Fruit fly (Drosophila melanogaster): ENCODE measurements around the gene nerfin-2.

The nerfin-2 gene

dm6 chr3R:10097531-10098295 is 26.8 kb downstream of the nerfin-2 start:
- TF ChIP-seq pan (optimal IDR thresholded peaks at IDR 0.05) (no peak), Dll (optimal IDR thresholded peaks at IDR 0.05) (no peak), usp (GFP tag; optimal IDR thresholded peaks at IDR 0.05) (no peak), EcR (GFP tag; optimal IDR thresholded peaks at IDR 0.05) (no peak), psq (optimal IDR thresholded peaks at IDR 0.05) (no peak), CG8478 (optimal IDR thresholded peaks at IDR 0.05) (no peak)

DNA sequence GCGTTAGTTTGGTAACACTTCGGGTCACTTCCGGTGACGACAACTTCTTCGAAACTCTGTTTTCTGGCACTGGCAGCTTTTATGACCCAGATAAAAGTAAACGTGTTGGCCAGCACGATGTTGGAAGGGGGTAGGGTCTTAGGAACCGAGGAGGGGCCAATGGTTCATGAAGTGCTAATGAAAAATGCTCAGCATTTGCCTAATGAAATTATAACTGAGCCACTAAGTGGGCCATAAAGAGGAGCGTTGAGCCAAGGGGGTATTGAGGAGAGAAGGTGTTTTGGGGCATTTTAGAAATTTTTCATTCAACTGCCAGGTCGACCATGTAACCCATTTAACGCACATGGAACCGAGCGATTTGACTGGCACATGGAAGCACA is 27.4 kb downstream of the nerfin-2 start:
- TF ChIP-seq pan (optimal IDR thresholded peaks at IDR 0.05): no peak
- no peak for TF ChIP-seq Dll (optimal IDR thresholded peaks at IDR 0.05)
- no peak for TF ChIP-seq EcR (GFP tag; optimal IDR thresholded peaks at IDR 0.05)
- TF ChIP-seq usp (GFP tag; optimal IDR thresholded peaks at IDR 0.05): no peak
- no peak for TF ChIP-seq CG8478 (optimal IDR thresholded peaks at IDR 0.05)
- no peak for TF ChIP-seq psq (optimal IDR thresholded peaks at IDR 0.05)

dm6 chr3R:10099401-10099848 is 28.5 kb downstream of the nerfin-2 start:
- TF ChIP-seq usp (GFP tag; optimal IDR thresholded peaks at IDR 0.05) (no peak), psq (optimal IDR thresholded peaks at IDR 0.05) (no peak), EcR (GFP tag; optimal IDR thresholded peaks at IDR 0.05) (no peak), Dll (optimal IDR thresholded peaks at IDR 0.05) (no peak), pan (optimal IDR thresholded peaks at IDR 0.05) (no peak), CG8478 (optimal IDR thresholded peaks at IDR 0.05) (no peak)

dm6 chr3R:10100498-10101196 is 29.7 kb downstream of the nerfin-2 start:
- no peak for TF ChIP-seq pan (optimal IDR thresholded peaks at IDR 0.05)
- no peak for TF ChIP-seq psq (optimal IDR thresholded peaks at IDR 0.05)
- TF ChIP-seq CG8478 (optimal IDR thresholded peaks at IDR 0.05): no peak
- TF ChIP-seq usp (GFP tag; optimal IDR thresholded peaks at IDR 0.05): no peak
- no peak for TF ChIP-seq EcR (GFP tag; optimal IDR thresholded peaks at IDR 0.05)
- TF ChIP-seq Dll (optimal IDR thresholded peaks at IDR 0.05): no peak

dm6 chr3R:10106796-10107195 is 35.9 kb downstream of the nerfin-2 start:
- TF ChIP-seq pan (optimal IDR thresholded peaks at IDR 0.05) (no peak), psq (optimal IDR thresholded peaks at IDR 0.05) (no peak), CG8478 (optimal IDR thresholded peaks at IDR 0.05) (no peak), EcR (GFP tag; optimal IDR thresholded peaks at IDR 0.05) (no peak), Dll (optimal IDR thresholded peaks at IDR 0.05) (no peak), usp (GFP tag; optimal IDR thresholded peaks at IDR 0.05) (no peak)

DNA sequence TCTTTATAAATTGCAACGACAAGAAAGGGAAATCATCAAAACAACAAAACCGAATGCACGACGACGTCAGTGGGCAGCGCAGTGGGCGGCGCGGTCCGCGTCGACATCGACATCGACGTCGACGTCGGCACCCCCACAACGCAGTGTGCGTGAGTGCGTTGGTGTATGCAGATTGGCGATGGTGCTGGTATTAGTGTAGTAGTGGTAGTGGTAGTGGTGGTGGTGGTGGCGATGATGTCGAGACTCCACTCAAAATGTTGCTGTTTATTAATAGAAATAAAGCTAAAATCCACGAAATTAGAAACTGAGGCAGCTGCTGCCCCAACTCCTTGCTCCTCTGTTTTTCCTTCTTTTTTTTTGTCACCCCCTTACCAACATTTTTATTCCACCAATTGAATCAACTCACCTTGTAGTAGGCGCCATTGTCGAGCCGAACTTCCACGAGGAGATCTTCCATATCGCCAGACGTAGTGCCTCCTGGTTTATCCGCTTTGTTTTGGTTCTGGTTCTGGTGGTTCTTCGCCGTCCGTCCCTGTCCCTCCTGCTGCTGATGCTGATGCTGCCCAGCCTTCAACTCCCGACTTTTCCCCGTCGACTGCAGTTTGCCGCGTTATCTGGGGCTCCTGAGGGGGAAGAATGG is 37.5 kb downstream of the nerfin-2 start:
- no peak for TF ChIP-seq EcR (GFP tag; optimal IDR thresholded peaks at IDR 0.05)
- no peak for TF ChIP-seq CG8478 (optimal IDR thresholded peaks at IDR 0.05)
- TF ChIP-seq usp (GFP tag; optimal IDR thresholded peaks at IDR 0.05): no peak
- no peak for TF ChIP-seq pan (optimal IDR thresholded peaks at IDR 0.05)
- TF ChIP-seq Dll (optimal IDR thresholded peaks at IDR 0.05): no peak

DNA sequence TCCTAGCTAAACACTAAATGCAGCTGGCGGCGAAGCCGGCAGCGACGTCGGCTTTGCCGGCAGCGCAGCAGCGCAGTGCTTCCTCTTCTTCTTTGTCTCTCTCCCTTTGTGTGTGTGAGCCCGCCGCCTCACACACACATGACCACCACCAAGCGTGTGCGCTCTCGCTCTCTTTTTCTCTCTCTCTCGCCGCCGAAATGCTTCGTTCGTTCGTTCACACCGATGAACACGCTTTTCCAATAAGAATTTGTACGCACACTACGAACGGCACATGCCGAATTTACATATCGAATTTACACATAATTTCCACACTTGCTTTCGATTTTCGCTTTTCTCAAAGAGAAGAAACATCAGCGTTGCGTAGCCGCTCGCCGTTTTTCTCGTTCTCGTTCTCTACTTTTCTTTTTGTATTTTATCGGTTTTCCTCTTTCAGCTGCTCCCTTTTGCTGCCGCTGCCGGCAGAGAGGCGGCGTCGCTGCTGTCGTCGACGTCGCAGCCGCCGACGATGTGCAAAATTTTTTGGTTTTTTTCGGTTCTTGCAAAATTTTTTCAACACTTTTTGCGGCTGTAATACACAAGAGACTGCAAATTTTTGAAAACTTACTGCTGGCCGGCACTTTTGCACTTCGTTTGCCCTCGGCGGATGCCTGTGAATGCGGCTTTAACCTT is 38.4 kb downstream of the nerfin-2 start:
- TF ChIP-seq usp (GFP tag; optimal IDR thresholded peaks at IDR 0.05) (no peak), pan (optimal IDR thresholded peaks at IDR 0.05) (no peak), EcR (GFP tag; optimal IDR thresholded peaks at IDR 0.05) (peak in 1 of 2 experiments; percentile 51), Dll (optimal IDR thresholded peaks at IDR 0.05) (peak; percentile 95)

DNA sequence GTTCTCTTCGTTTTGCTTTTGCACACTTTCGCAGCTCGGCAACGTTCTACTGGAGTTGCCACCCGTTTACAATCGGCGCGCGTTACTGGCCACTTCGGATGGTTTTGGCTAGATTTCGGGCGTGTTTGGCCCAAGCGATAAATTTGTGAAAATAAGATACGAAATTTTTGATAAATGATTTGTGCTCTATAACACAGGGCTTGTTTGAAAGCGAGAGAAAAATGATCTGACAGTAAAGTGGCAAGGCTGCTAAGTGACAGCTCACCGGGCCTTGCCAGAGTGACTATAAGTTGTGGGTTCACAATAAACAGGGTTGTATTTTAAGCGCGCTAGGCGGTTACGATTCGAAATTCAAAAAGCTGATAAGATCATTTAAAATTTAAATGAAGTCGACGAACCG is 39.0 kb downstream of the nerfin-2 start, which contains the start of gene Fmr1:
Gene Fmr1 (minus strand): TSS at position 184 of the 400 bp plus-strand sequence.
- no peak for TF ChIP-seq usp (GFP tag; optimal IDR thresholded peaks at IDR 0.05)
- TF ChIP-seq CG8478 (optimal IDR thresholded peaks at IDR 0.05): no peak
- no peak for TF ChIP-seq pan (optimal IDR thresholded peaks at IDR 0.05)
- TF ChIP-seq Dll (optimal IDR thresholded peaks at IDR 0.05): no peak
- TF ChIP-seq psq (optimal IDR thresholded peaks at IDR 0.05): no peak
- peak in 1 of 2 experiments; percentile 23 for TF ChIP-seq EcR (GFP tag; optimal IDR thresholded peaks at IDR 0.05)

dm6 chr3R:10111150-10111814 is 40.4 kb downstream of the nerfin-2 start:
- TF ChIP-seq psq (optimal IDR thresholded peaks at IDR 0.05) (no peak), Dll (optimal IDR thresholded peaks at IDR 0.05) (no peak), pan (optimal IDR thresholded peaks at IDR 0.05) (no peak), EcR (GFP tag; optimal IDR thresholded peaks at IDR 0.05) (no peak), usp (GFP tag; optimal IDR thresholded peaks at IDR 0.05) (no peak), CG8478 (optimal IDR thresholded peaks at IDR 0.05) (no peak)

- no peak for TF ChIP-seq Dll (optimal IDR thresholded peaks at IDR 0.05)
- no peak for TF ChIP-seq pan (optimal IDR thresholded peaks at IDR 0.05)
- no peak for TF ChIP-seq CG8478 (optimal IDR thresholded peaks at IDR 0.05)
- TF ChIP-seq psq (optimal IDR thresholded peaks at IDR 0.05): no peak
- TF ChIP-seq EcR (GFP tag; optimal IDR thresholded peaks at IDR 0.05): no peak
- no peak for TF ChIP-seq usp (GFP tag; optimal IDR thresholded peaks at IDR 0.05)
Observed at dm6 chr3R:10111815-10112185, 40.9 kb downstream of the nerfin-2 start.

DNA sequence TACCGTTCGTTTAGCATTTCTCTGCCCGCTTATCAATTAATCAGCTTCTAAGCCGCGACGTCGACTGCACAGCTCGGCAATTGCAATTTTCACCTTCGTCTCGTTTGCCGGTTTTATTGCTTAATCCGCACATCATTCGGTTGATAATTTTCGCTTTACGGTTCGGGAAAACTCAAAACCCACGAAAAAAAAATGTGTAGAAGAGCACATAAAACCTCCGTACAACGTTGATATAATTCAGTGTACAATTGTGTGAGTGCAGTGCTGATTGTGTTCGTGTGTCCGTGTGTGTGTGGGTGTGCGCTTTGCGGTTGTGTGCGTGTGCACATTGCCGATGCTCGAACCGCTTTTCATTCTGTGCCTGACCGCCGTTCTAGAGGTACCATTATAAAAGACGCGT is 41.3 kb downstream of the nerfin-2 start, which contains the start of gene CAH7:
Gene CAH7 (plus strand): TSS at position 43 of the 400 bp plus-strand sequence.
- TF ChIP-seq EcR (GFP tag; optimal IDR thresholded peaks at IDR 0.05): no peak
- TF ChIP-seq usp (GFP tag; optimal IDR thresholded peaks at IDR 0.05): no peak
- TF ChIP-seq pan (optimal IDR thresholded peaks at IDR 0.05): no peak

Data from whole organism.